Fruit fly (Drosophila melanogaster): ENCODE results near the gene ranshi.
A peak's percentile ranks its signal among the peaks of the same experiment; 100 is the strongest.

The ranshi gene

dm6 chr3R:8721071-8721470, 8.4 kb downstream of the ranshi start, which contains the start of gene CG8136:
CG8136 (plus strand) TSS chr3R:8721371.
- no peak for TF ChIP-seq vri (GFP tag; optimal IDR thresholded peaks at IDR 0.05)

DNA sequence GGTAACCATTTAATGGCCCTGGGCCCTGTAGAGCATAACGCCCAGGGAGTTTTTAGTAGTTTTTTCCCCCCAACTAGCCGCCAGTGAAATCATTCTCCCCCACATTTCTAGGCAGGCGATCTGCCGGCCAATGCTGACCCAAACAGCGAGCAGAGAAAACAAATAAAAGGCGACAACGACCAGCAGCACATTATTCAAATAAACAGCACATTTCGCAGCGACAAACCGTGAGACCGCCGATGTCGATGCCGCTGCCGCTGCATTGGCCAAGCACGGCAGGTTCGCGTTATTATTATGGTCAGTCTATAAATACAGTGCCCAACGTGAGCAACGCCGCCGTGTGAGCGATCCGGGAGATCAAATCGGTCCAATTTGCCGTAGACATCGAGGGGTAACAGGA, 10.6 kb downstream of the ranshi start, which contains the start of gene CG11760:
CG11760 (plus strand) TSS at position 301 of the 400 bp plus-strand sequence.
- no peak for TF ChIP-seq Sox102F (GFP tag; optimal IDR thresholded peaks at IDR 0.05)
- no peak for TF ChIP-seq svp (GFP tag)
- TF ChIP-seq cyc (GFP tag; optimal IDR thresholded peaks at IDR 0.05): no peak
- no peak for TF ChIP-seq CG6808 (GFP tag; optimal IDR thresholded peaks at IDR 0.05)
- no peak for TF ChIP-seq fd85E (GFP tag; optimal IDR thresholded peaks at IDR 0.05)
- no peak for TF ChIP-seq CG11902 (GFP tag; optimal IDR thresholded peaks at IDR 0.05)
- no peak for TF ChIP-seq vri (GFP tag; optimal IDR thresholded peaks at IDR 0.05)
- no peak for TF ChIP-seq CG11294 (GFP tag; IDR thresholded peaks at IDR 0.05)
- no peak for TF ChIP-seq CG31627 (GFP tag; optimal IDR thresholded peaks at IDR 0.05)
- no peak for TF ChIP-seq CG3032 (tag; optimal IDR thresholded peaks at IDR 0.05)
- TF ChIP-seq lz (GFP tag; optimal IDR thresholded peaks at IDR 0.05): no peak
- no peak for TF ChIP-seq dsx (GFP tag; optimal IDR thresholded peaks at IDR 0.05; ENCODE audit: poor library complexity, severe bottlenecking)
- TF ChIP-seq fkh (GFP tag; optimal IDR thresholded peaks at IDR 0.05): no peak
- no peak for TF ChIP-seq topi (GFP tag; optimal IDR thresholded peaks at IDR 0.05)
- TF ChIP-seq Blimp-1 (GFP tag; optimal IDR thresholded peaks at IDR 0.05): no peak
- no peak for TF ChIP-seq Hr4 (GFP tag; optimal IDR thresholded peaks at IDR 0.05)
- TF ChIP-seq Eip93F (GFP tag; optimal IDR thresholded peaks at IDR 0.05): no peak
- no peak for TF ChIP-seq achi (GFP tag; optimal IDR thresholded peaks at IDR 0.05)
- no peak for TF ChIP-seq CG6792 (GFP tag; optimal IDR thresholded peaks at IDR 0.05)

DNA sequence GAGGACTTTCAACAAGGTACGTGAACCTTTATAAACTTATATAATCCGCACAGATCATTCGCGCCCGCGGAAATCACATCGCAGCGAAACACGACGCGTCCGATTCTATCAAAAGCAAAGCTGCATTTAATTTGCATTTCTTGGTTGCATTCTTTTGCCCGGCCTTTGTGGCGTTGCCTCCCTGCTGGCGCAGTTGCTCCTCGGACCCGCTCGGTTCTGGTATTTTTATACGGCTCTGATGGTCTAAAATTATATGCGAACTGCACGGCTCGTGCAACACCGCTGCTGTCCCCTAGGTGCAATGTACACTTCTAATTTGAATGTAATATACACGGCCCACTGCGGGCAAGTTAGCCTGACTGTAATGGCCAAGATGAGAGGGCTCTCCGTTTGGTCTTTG, 11.1 kb downstream of the ranshi start, which contains the start of gene Cks85A:
Cks85A (minus strand) TSS at position 101 of the 400 bp plus-strand sequence.
- TF ChIP-seq CG11294 (GFP tag; IDR thresholded peaks at IDR 0.05) (no peak), CG6163 (GFP tag; IDR thresholded peaks at IDR 0.05) (0 out of 3 replicates have a peak, but pooled peaks have one; percentile 22)

DNA sequence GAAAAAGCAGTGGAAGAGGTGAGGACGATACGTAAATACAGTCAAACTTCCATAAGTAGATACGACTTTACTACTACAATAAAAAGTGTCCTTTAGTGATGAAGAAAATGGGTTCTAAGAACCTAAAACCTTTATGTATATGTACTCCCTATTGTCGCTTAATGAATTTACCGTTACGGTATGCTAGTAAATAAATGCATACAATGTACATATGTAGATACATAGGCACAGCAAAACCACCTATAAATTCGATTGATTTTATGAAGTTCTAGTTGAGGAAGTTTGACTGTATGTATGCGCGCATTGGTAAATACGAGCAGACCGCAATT, 13.0 kb downstream of the ranshi start:
- TF ChIP-seq vri (GFP tag; optimal IDR thresholded peaks at IDR 0.05): no peak
- TF ChIP-seq CG34406 (GFP tag; optimal IDR thresholded peaks at IDR 0.05): peak; percentile 15
- TF ChIP-seq CG8119 (GFP tag; IDR thresholded peaks at IDR 0.05): peak; percentile 44; the same call in 1 of the 3 replicates
- no peak for TF ChIP-seq Sox15 (GFP tag; optimal IDR thresholded peaks at IDR 0.05)
- TF ChIP-seq CG10631 (GFP tag; optimal IDR thresholded peaks at IDR 0.05): no peak
- TF ChIP-seq acj6 (GFP tag; optimal IDR thresholded peaks at IDR 0.05): peak; percentile 10
- TF ChIP-seq Eip78C (GFP tag): peak; percentile 43
- TF ChIP-seq CG15336 (GFP tag; IDR thresholded peaks at IDR 0.05): peak; percentile 48; the same call in 1 of the 2 replicates
- peak; percentile 50 for TF ChIP-seq CG31627 (GFP tag; optimal IDR thresholded peaks at IDR 0.05)
- TF ChIP-seq CG4318 (GFP tag; optimal IDR thresholded peaks at IDR 0.05): no peak
- no peak for TF ChIP-seq CG6792 (GFP tag; optimal IDR thresholded peaks at IDR 0.05)
- peak; percentile 49 for TF ChIP-seq esn (GFP tag; optimal IDR thresholded peaks at IDR 0.05)
- TF ChIP-seq CG6163 (GFP tag; IDR thresholded peaks at IDR 0.05): 0 out of 3 replicates have a peak, but pooled peaks have one; percentile 11
- TF ChIP-seq CG16779 (tag; optimal IDR thresholded peaks at IDR 0.05): no peak
- no peak for TF ChIP-seq CG11762 (GFP tag; optimal IDR thresholded peaks at IDR 0.05; ENCODE audit: insufficient read depth)
- TF ChIP-seq eg (GFP tag; IDR thresholded peaks at IDR 0.05): peak; percentile 54; the same call in 1 of the 3 replicates

DNA sequence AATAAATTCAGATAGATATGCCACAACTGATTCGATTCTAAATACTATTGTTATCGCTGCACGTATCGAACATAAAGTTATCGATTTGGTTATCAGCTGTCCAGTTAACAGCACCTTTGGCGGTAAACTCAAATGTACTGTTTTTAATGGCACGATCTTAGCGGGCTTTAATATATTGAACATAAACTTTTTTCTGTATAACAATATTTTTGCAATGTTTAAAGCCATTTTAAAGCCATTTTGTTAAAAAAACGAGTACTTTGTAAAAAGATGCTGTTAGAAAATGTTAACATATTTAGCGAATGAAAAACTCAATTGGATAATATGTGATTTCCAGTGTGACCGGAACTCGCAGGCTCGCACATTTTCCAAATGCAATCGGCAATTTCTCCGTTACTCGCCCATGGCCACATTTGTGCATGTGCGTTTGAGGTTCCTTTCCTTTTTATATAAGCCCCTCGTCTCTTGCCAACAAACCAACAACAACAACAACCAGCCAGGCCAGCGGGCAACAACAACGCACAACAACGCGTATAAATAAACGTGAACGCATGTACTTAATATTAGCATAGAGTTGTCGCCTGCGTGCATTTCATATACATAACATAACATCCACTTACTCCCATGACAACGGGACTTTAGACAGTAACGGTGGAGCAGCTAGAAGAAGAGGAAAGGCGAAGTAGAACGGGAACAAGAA, 13.5 kb downstream of the ranshi start, which contains the start of gene TMEM216:
TMEM216 (plus strand) TSS at position 393 of the 700 bp plus-strand sequence.
- TF ChIP-seq Hr4 (GFP tag; optimal IDR thresholded peaks at IDR 0.05): no peak
- no peak for TF ChIP-seq CG11294 (GFP tag; IDR thresholded peaks at IDR 0.05)
- TF ChIP-seq CG6808 (GFP tag; optimal IDR thresholded peaks at IDR 0.05): peak; percentile 37
- peak; percentile 7 for TF ChIP-seq net (GFP tag; optimal IDR thresholded peaks at IDR 0.05)
- TF ChIP-seq CG6854 (GFP tag; optimal IDR thresholded peaks at IDR 0.05): peak; percentile 27
- peak; percentile 65 for TF ChIP-seq vri (GFP tag; optimal IDR thresholded peaks at IDR 0.05)
- peak; percentile 69 for TF ChIP-seq Eip78C (GFP tag)
- no peak for TF ChIP-seq Sox15 (GFP tag; optimal IDR thresholded peaks at IDR 0.05)
- TF ChIP-seq Ets21C (GFP tag; optimal IDR thresholded peaks at IDR 0.05): no peak
- peak; percentile 9 for TF ChIP-seq fkh (GFP tag; optimal IDR thresholded peaks at IDR 0.05)
- no peak for TF ChIP-seq achi (GFP tag; optimal IDR thresholded peaks at IDR 0.05)
- TF ChIP-seq CG11902 (GFP tag; optimal IDR thresholded peaks at IDR 0.05): no peak
- peak in 1 of 2 experiments; percentile 61 for TF ChIP-seq ss (GFP tag; optimal IDR thresholded peaks at IDR 0.05)
- TF ChIP-seq fd59A (GFP tag; optimal IDR thresholded peaks at IDR 0.05): no peak
- no peak for TF ChIP-seq CG7368 (GFP tag; optimal IDR thresholded peaks at IDR 0.05)
- no peak for TF ChIP-seq CG6163 (GFP tag; IDR thresholded peaks at IDR 0.05)
- peak; percentile 23 for TF ChIP-seq Eip75B (GFP tag; optimal IDR thresholded peaks at IDR 0.05)
- peak; percentile 66 for TF ChIP-seq CG6276 (GFP tag; optimal IDR thresholded peaks at IDR 0.05)
- TF ChIP-seq OdsH (GFP tag; optimal IDR thresholded peaks at IDR 0.05): no peak
- peak; percentile 20 for TF ChIP-seq Sox14 (GFP tag; optimal IDR thresholded peaks at IDR 0.05)

Data from whole organism, prepupa.